Worm (Caenorhabditis elegans) whole organism, early embryonic: ENCODE measurements around the gene tbx-2.

Experiments used
- B0310.2 ChIP-seq: sonication (generic microtip); optimal IDR thresholded peaks from 2 replicates; lab custom pipeline; 2016; ENCODE audit warnings: mild to moderate bottlenecking, missing genetic modification characterization, missing compliant biosample characterization
- F13C5.2 ChIP-seq: sonication (generic microtip); optimal IDR thresholded peaks from 2 replicates; lab custom pipeline; 2017; ENCODE audit warnings: mild to moderate bottlenecking, missing genetic modification characterization, inconsistent platforms, missing compliant biosample characterization
- aly-1 ChIP-seq: sonication (generic microtip); optimal IDR thresholded peaks from 2 replicates; lab custom pipeline; 2016; ENCODE audit warnings: missing genetic modification characterization, missing compliant biosample characterization
- ama-1 ChIP-seq: fragments of 150-350 bp; optimal IDR thresholded peaks from 2 replicates; lab custom pipeline; 2014
- ceh-13 ChIP-seq: fragments of 200-800 bp; sonication (Bioruptor generic); optimal IDR thresholded peaks from 2 replicates; lab custom pipeline; 2018; ENCODE audit warnings: mild to moderate bottlenecking, missing genetic modification characterization, missing compliant biosample characterization
- ceh-36 ChIP-seq: sonication (generic microtip); optimal IDR thresholded peaks from 2 replicates; lab custom pipeline; 2016; ENCODE audit warnings: missing genetic modification characterization, inconsistent platforms, missing compliant biosample characterization
- ets-7 ChIP-seq: sonication (generic microtip); optimal IDR thresholded peaks from 2 replicates; lab custom pipeline; 2016; ENCODE audit warnings: missing genotype, missing genetic modification characterization, missing compliant biosample characterization
- flt-1 ChIP-seq: fragments of 200-800 bp; sonication (Bioruptor generic); IDR thresholded peaks from 2 replicates; pipeline ENCODE4 v1.3.6; 2022; ENCODE audit warnings: missing genetic modification characterization, missing compliant biosample characterization
- hmbx-1 ChIP-seq: sonication (generic microtip); optimal IDR thresholded peaks from 2 replicates; lab custom pipeline; 2016; ENCODE audit warnings: mild to moderate bottlenecking, missing genetic modification characterization, missing compliant biosample characterization
- hmg-4 ChIP-seq: fragments of 200-800 bp; sonication (Bioruptor generic); optimal IDR thresholded peaks from 2 replicates; lab custom pipeline; 2018; ENCODE audit warnings: mild to moderate bottlenecking, missing genetic modification characterization, missing compliant biosample characterization
- hnd-1 ChIP-seq: sonication (generic microtip); optimal IDR thresholded peaks from 2 replicates; lab custom pipeline; 2016; ENCODE audit warnings: missing genetic modification characterization, missing compliant biosample characterization
- pes-1 ChIP-seq: fragments of 200-800 bp; sonication (Bioruptor generic); IDR thresholded peaks from 2 replicates; pipeline ENCODE4 v1.3.6; 2022; ENCODE audit warnings: missing genetic modification reagents, missing genetic modification characterization, missing compliant biosample characterization
- scrt-1 ChIP-seq: fragments of 200-800 bp; sonication (Bioruptor generic); IDR thresholded peaks from 2 replicates; pipeline ENCODE4 v1.3.6; 2022; ENCODE audit warnings: missing genetic modification characterization, missing compliant biosample characterization
- sea-1 ChIP-seq: fragments of 200-800 bp; sonication (Bioruptor generic); conservative IDR thresholded peaks from 2 replicates; pipeline ENCODE4 v1.3.6; 2022; ENCODE audit warnings: missing genetic modification characterization, missing compliant biosample characterization
- tbx-11 ChIP-seq: fragments of 200-800 bp; sonication (Bioruptor generic); IDR thresholded peaks from 2 replicates; pipeline ENCODE4 v1.3.6; 2022; ENCODE audit warnings: missing genetic modification characterization, missing compliant biosample characterization
- tbx-37 ChIP-seq: fragments of 200-800 bp; sonication (Bioruptor generic); conservative IDR thresholded peaks from 2 replicates; pipeline ENCODE4 v1.3.6; 2022; ENCODE audit warnings: missing genetic modification reagents, missing genetic modification characterization, missing compliant biosample characterization
- tra-4 ChIP-seq: sonication (generic microtip); optimal IDR thresholded peaks from 2 replicates; lab custom pipeline; 2017; ENCODE audit warnings: missing genetic modification characterization, missing compliant biosample characterization

The tbx-2 gene

ce11 chrIII:5129261-5129660, 6.8 kb downstream of the tbx-2 start:
- TF ChIP-seq pes-1 (GFP tag; lab: Robert Waterston, UW) = no peak
- no peak for TF ChIP-seq sea-1 (GFP tag; lab: Robert Waterston, UW)
- no peak for TF ChIP-seq hmg-4 (GFP tag; lab: Kevin White, UChicago)
- TF ChIP-seq ama-1 (lab: Kevin White, UChicago) = no peak
- TF ChIP-seq aly-1 (tag; lab: Kevin White, UChicago) = no peak
- no peak for TF ChIP-seq hmbx-1 (tag; lab: Kevin White, UChicago)
- TF ChIP-seq flt-1 (GFP tag; lab: Robert Waterston, UW) = no peak
- TF ChIP-seq ceh-36 = no peak
- no peak for TF ChIP-seq F13C5.2 (tag; lab: Kevin White, UChicago)
- no peak for TF ChIP-seq ets-7
- TF ChIP-seq B0310.2 (tag; lab: Kevin White, UChicago) = no peak
- no peak for TF ChIP-seq scrt-1
- no peak for TF ChIP-seq hnd-1 (tag; lab: Kevin White, UChicago)
- no peak for TF ChIP-seq ceh-13 (GFP tag; lab: Kevin White, UChicago)
- TF ChIP-seq tbx-37 (GFP tag; lab: Robert Waterston, UW) = no peak
- TF ChIP-seq tra-4 = no peak
- no peak for TF ChIP-seq tbx-11 (GFP tag; lab: Robert Waterston, UW)

DNA sequence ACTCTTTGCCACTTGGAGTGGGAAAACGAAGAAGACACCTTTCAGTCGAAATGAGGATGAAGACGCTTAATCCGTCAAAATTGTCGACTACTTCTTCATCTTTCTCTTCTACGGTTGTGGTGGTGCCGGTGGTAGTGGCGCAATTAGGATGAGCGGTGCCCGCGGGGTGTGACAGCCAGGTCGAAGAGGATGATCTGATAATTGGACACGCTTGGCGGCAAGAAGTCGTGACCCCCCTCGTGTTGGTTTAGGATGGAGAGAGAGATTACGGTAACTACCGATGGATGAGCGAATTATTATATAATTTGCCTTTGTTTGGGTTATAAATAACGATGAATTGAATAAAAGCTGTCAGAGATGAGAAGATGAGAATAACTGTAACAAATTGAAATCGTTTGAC, 9.1 kb downstream of the tbx-2 start:
- TF ChIP-seq F13C5.2 (tag; lab: Kevin White, UChicago) = no peak
- TF ChIP-seq tbx-11 (GFP tag; lab: Robert Waterston, UW) = no peak
- no peak for TF ChIP-seq flt-1 (GFP tag; lab: Robert Waterston, UW)

ce11 chrIII:5125759-5126158, 10.3 kb downstream of the tbx-2 start:
- TF ChIP-seq sea-1 (GFP tag; lab: Robert Waterston, UW) (no peak), hmg-4 (GFP tag; lab: Kevin White, UChicago) (no peak), scrt-1 (no peak), tbx-11 (GFP tag; lab: Robert Waterston, UW) (no peak), pes-1 (GFP tag; lab: Robert Waterston, UW) (no peak), ceh-36 (no peak), F13C5.2 (tag; lab: Kevin White, UChicago) (no peak), hnd-1 (tag; lab: Kevin White, UChicago) (no peak)

ce11 chrIII:5124385-5124784, 11.7 kb downstream of the tbx-2 start:
- TF ChIP-seq tbx-11 (GFP tag; lab: Robert Waterston, UW) = no peak
- no peak for TF ChIP-seq ets-7
- no peak for TF ChIP-seq tra-4
- TF ChIP-seq ceh-36 = no peak
- no peak for TF ChIP-seq aly-1 (tag; lab: Kevin White, UChicago)

ce11 chrIII:5120593-5120992, 15.5 kb downstream of the tbx-2 start:
- TF ChIP-seq B0310.2 (tag; lab: Kevin White, UChicago) = no peak

ce11 chrIII:5119063-5119462, 17.0 kb downstream of the tbx-2 start:
- no peak for TF ChIP-seq ets-7
- TF ChIP-seq tbx-11 (GFP tag; lab: Robert Waterston, UW) = no peak
- no peak for TF ChIP-seq ceh-36
- no peak for TF ChIP-seq ceh-13 (GFP tag; lab: Kevin White, UChicago)
- no peak for TF ChIP-seq sea-1 (GFP tag; lab: Robert Waterston, UW)
- TF ChIP-seq hmg-4 (GFP tag; lab: Kevin White, UChicago) = no peak
- TF ChIP-seq F13C5.2 (tag; lab: Kevin White, UChicago) = no peak
- no peak for TF ChIP-seq pes-1 (GFP tag; lab: Robert Waterston, UW)
- no peak for TF ChIP-seq hnd-1 (tag; lab: Kevin White, UChicago)
- TF ChIP-seq hmbx-1 (tag; lab: Kevin White, UChicago) = no peak
- TF ChIP-seq flt-1 (GFP tag; lab: Robert Waterston, UW) = no peak
- TF ChIP-seq tbx-37 (GFP tag; lab: Robert Waterston, UW) = no peak
- no peak for TF ChIP-seq B0310.2 (tag; lab: Kevin White, UChicago)

DNA sequence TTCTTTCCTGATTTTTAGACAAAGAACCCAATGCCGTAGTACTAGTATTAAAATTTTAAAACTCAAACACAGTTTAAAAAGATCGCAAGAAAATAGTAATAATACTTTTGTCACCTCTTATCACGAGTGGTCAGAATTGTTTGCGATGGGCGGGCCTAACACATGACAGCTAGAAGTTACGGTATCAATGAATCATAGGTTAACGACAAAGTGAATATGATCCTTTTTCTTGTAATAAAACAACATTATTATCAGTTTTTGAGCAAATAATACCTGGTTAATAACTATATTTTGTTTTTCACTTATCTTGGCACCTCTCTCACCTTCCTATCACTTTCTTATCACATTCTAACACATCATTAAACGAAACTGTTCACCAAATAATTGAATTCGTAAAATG, 23.1 kb downstream of the tbx-2 start:
- TF ChIP-seq F13C5.2 (tag; lab: Kevin White, UChicago) (no peak), ets-7 (no peak), tra-4 (no peak), ceh-13 (GFP tag; lab: Kevin White, UChicago) (no peak), flt-1 (GFP tag; lab: Robert Waterston, UW) (no peak), ama-1 (lab: Kevin White, UChicago) (no peak), tbx-37 (GFP tag; lab: Robert Waterston, UW) (no peak)

DNA sequence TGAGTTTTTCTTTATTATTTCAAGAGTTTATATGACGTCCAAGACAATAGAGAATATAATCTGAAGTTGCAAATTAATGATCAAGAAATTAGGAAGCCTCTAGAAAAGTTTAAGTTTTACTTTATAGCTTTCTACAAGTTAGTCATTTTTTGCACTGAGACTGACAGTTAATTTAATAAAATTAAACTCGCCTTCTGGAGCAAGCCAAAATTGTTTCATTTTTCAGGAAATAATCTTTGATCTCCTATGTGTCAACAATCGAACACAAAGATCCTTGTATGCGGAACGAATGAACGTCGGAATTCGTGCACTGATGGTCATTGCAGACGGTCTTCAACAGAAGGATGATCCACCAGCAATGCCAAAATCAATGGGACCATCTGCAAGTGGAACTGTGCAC, 23.7 kb downstream of the tbx-2 start:
- TF ChIP-seq pes-1 (GFP tag; lab: Robert Waterston, UW) = no peak
- TF ChIP-seq tra-4 = no peak
- no peak for TF ChIP-seq sea-1 (GFP tag; lab: Robert Waterston, UW)
- no peak for TF ChIP-seq tbx-11 (GFP tag; lab: Robert Waterston, UW)

DNA sequence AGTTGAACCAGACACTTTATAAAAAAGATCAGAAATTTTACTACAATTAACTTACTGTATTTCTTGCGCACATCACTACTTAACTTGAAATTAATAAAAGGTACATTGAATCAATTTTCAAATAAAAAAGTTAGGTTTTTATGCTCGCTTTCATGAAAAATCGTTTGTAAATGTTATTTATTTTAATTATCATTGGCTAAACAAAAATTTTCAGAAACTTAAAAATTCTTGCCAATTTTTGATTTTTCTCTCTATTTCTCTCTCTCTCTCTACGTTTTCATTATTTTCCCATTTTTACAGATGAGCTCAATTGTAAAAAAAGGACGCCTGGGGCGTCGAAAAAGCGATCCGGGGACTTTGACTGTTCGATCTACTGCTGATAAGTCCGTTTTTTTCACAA, 26.7 kb downstream of the tbx-2 start, which contains the start of gene sax-2:
TSS of gene sax-2 (plus strand) at position 301 of the 400 bp plus-strand sequence.
- TF ChIP-seq flt-1 (GFP tag; lab: Robert Waterston, UW) = no peak
- TF ChIP-seq tbx-37 (GFP tag; lab: Robert Waterston, UW) = no peak
- TF ChIP-seq tra-4 = no peak
- TF ChIP-seq B0310.2 (tag; lab: Kevin White, UChicago) = no peak
- TF ChIP-seq ceh-36 = no peak
- no peak for TF ChIP-seq sea-1 (GFP tag; lab: Robert Waterston, UW)
- TF ChIP-seq ceh-13 (GFP tag; lab: Kevin White, UChicago) = no peak
- TF ChIP-seq tbx-11 (GFP tag; lab: Robert Waterston, UW) = no peak
- no peak for TF ChIP-seq aly-1 (tag; lab: Kevin White, UChicago)
- no peak for TF ChIP-seq ets-7
- TF ChIP-seq pes-1 (GFP tag; lab: Robert Waterston, UW) = no peak
- TF ChIP-seq hmbx-1 (tag; lab: Kevin White, UChicago) = no peak
- no peak for TF ChIP-seq F13C5.2 (tag; lab: Kevin White, UChicago)
- TF ChIP-seq ama-1 (lab: Kevin White, UChicago) = no peak
